Fruit fly (Drosophila melanogaster) whole organism: ENCODE results near the gene eIF4E7.

Experiments
- CG8478 ChIP-seq: fragments of >200 bp; optimal IDR thresholded peaks from 2 replicates; lab custom pipeline; 2018; ENCODE audit warnings: inconsistent platforms
- Dll ChIP-seq: fragments of >200 bp; optimal IDR thresholded peaks from 2 replicates; lab custom pipeline; 2017
- EcR ChIP-seq, 2 experiments: fragments of >200 bp; optimal IDR thresholded peaks; 2 replicates each; lab custom pipeline; 2017; ENCODE audit warnings: missing biosample characterization in 2 of 2, missing genetic modification characterization in 2 of 2, missing genetic modification reagents in 2 of 2
- pan ChIP-seq: fragments of >200 bp; optimal IDR thresholded peaks from 2 replicates; lab custom pipeline; 2017
- psq ChIP-seq: fragments of >200 bp; optimal IDR thresholded peaks from 2 replicates; lab custom pipeline; 2017
- usp ChIP-seq: fragments of >200 bp; optimal IDR thresholded peaks from 2 replicates; lab custom pipeline; 2017; ENCODE audit warnings: missing biosample characterization, missing genetic modification characterization, mixed read lengths

Gene eIF4E7

dm6 chrX:1161913-1162439, at the start of gene eIF4E7:
TSS of gene eIF4E7 (minus strand) at chrX:1162389.
- TF ChIP-seq usp (GFP tag; lab: Kevin White, UChicago) = no peak
- TF ChIP-seq psq (lab: Kevin White, UChicago) = no peak
- no peak for TF ChIP-seq pan (lab: Kevin White, UChicago)
- TF ChIP-seq Dll (lab: Kevin White, UChicago) = no peak
- TF ChIP-seq EcR (GFP tag; optimal IDR thresholded peaks at IDR 0.05; lab: Kevin White, UChicago) = no peak
- TF ChIP-seq CG8478 (lab: Kevin White, UChicago) = no peak

- TF ChIP-seq Dll (lab: Kevin White, UChicago) = no peak
- TF ChIP-seq EcR (GFP tag; optimal IDR thresholded peaks at IDR 0.05; lab: Kevin White, UChicago) = no peak
- no peak for TF ChIP-seq psq (lab: Kevin White, UChicago)
- TF ChIP-seq pan (lab: Kevin White, UChicago) = no peak
- no peak for TF ChIP-seq CG8478 (lab: Kevin White, UChicago)
- TF ChIP-seq usp (GFP tag; lab: Kevin White, UChicago) = no peak
Observed at dm6 chrX:1209251-1210020, 47.2 kb upstream of the eIF4E7 start, which contains the start of gene CG11382. TSS of gene CG11382 (plus strand) at chrX:1209970.

- TF ChIP-seq psq (lab: Kevin White, UChicago) (no peak), EcR (GFP tag; optimal IDR thresholded peaks at IDR 0.05; lab: Kevin White, UChicago) (no peak), pan (lab: Kevin White, UChicago) (no peak), usp (GFP tag; lab: Kevin White, UChicago) (no peak), CG8478 (lab: Kevin White, UChicago) (no peak), Dll (lab: Kevin White, UChicago) (no peak)
Observed at dm6 chrX:1206437-1206836, 44.2 kb upstream of the eIF4E7 start, which contains the start of gene CG14624. TSS of gene CG14624 (plus strand) at chrX:1206737.

- TF ChIP-seq CG8478 (lab: Kevin White, UChicago) (no peak), Dll (lab: Kevin White, UChicago) (no peak), psq (lab: Kevin White, UChicago) (no peak), pan (lab: Kevin White, UChicago) (no peak), usp (GFP tag; lab: Kevin White, UChicago) (no peak), EcR (GFP tag; optimal IDR thresholded peaks at IDR 0.05; lab: Kevin White, UChicago) (no peak)
Observed at dm6 chrX:1203477-1203876, 41.3 kb upstream of the eIF4E7 start, which contains the start of gene CG11381. TSS of gene CG11381 (plus strand) at chrX:1203777.

- no peak for TF ChIP-seq pan (lab: Kevin White, UChicago)
- TF ChIP-seq CG8478 (lab: Kevin White, UChicago) = no peak
- TF ChIP-seq usp (GFP tag; lab: Kevin White, UChicago) = no peak
Observed at dm6 chrX:1199246-1199645, 37.1 kb upstream of the eIF4E7 start, which contains the start of gene CG14625. TSS of gene CG14625 (plus strand) at chrX:1199546.

- TF ChIP-seq pan (lab: Kevin White, UChicago) (no peak), EcR (GFP tag; optimal IDR thresholded peaks at IDR 0.05; lab: Kevin White, UChicago) (no peak), usp (GFP tag; lab: Kevin White, UChicago) (no peak), Dll (lab: Kevin White, UChicago) (no peak), psq (lab: Kevin White, UChicago) (no peak), CG8478 (lab: Kevin White, UChicago) (no peak)
Observed at dm6 chrX:1197862-1198261, 35.7 kb upstream of the eIF4E7 start.

- TF ChIP-seq Dll (lab: Kevin White, UChicago) (no peak), CG8478 (lab: Kevin White, UChicago) (no peak), psq (lab: Kevin White, UChicago) (no peak), pan (lab: Kevin White, UChicago) (no peak), EcR (GFP tag; optimal IDR thresholded peaks at IDR 0.05; lab: Kevin White, UChicago) (no peak), usp (GFP tag; lab: Kevin White, UChicago) (no peak)
Observed at dm6 chrX:1191008-1191407, 28.8 kb upstream of the eIF4E7 start, which contains the start of gene CG11380. TSS of gene CG11380 (plus strand) at chrX:1191308.

dm6 chrX:1184478-1184877, 22.3 kb upstream of the eIF4E7 start, which contains the start of gene CG14626:
TSS of gene CG14626 (plus strand) at chrX:1184778.
- TF ChIP-seq Dll (lab: Kevin White, UChicago) (no peak), pan (lab: Kevin White, UChicago) (no peak), EcR (GFP tag; optimal IDR thresholded peaks at IDR 0.05; lab: Kevin White, UChicago) (no peak), CG8478 (lab: Kevin White, UChicago) (no peak)

dm6 chrX:1183742-1184141, 21.6 kb upstream of the eIF4E7 start:
- TF ChIP-seq Dll (lab: Kevin White, UChicago) = no peak
- no peak for TF ChIP-seq usp (GFP tag; lab: Kevin White, UChicago)
- no peak for TF ChIP-seq EcR (GFP tag; optimal IDR thresholded peaks at IDR 0.05; lab: Kevin White, UChicago)
- TF ChIP-seq CG8478 (lab: Kevin White, UChicago) = no peak
- no peak for TF ChIP-seq psq (lab: Kevin White, UChicago)
- no peak for TF ChIP-seq pan (lab: Kevin White, UChicago)

dm6 chrX:1181320-1181719, 19.1 kb upstream of the eIF4E7 start, which contains the start of gene CG14627:
TSS of gene CG14627 (plus strand) at chrX:1181620.
- TF ChIP-seq usp (GFP tag; lab: Kevin White, UChicago) (no peak), EcR (GFP tag; optimal IDR thresholded peaks at IDR 0.05; lab: Kevin White, UChicago) (no peak), psq (lab: Kevin White, UChicago) (no peak), Dll (lab: Kevin White, UChicago) (no peak), pan (lab: Kevin White, UChicago) (no peak), CG8478 (lab: Kevin White, UChicago) (no peak)

dm6 chrX:1180865-1181264, 18.7 kb upstream of the eIF4E7 start:
- TF ChIP-seq CG8478 (lab: Kevin White, UChicago) (no peak), Dll (lab: Kevin White, UChicago) (no peak), psq (lab: Kevin White, UChicago) (no peak), usp (GFP tag; lab: Kevin White, UChicago) (no peak), pan (lab: Kevin White, UChicago) (no peak), EcR (GFP tag; optimal IDR thresholded peaks at IDR 0.05; lab: Kevin White, UChicago) (no peak)
